Worm (Caenorhabditis elegans) whole organism, early embryonic: ENCODE results near the gene cogc-6.

Source experiments
- B0310.2 ChIP-seq: sonication (generic microtip); optimal IDR thresholded peaks from 2 replicates; lab custom pipeline; 2016; ENCODE audit warnings: mild to moderate bottlenecking, missing genetic modification characterization, missing compliant biosample characterization
- F13C5.2 ChIP-seq: sonication (generic microtip); optimal IDR thresholded peaks from 2 replicates; lab custom pipeline; 2017; ENCODE audit warnings: mild to moderate bottlenecking, missing genetic modification characterization, inconsistent platforms, missing compliant biosample characterization
- aly-1 ChIP-seq: sonication (generic microtip); optimal IDR thresholded peaks from 2 replicates; lab custom pipeline; 2016; ENCODE audit warnings: missing genetic modification characterization, missing compliant biosample characterization
- ama-1 ChIP-seq: fragments of 150-350 bp; optimal IDR thresholded peaks from 2 replicates; lab custom pipeline; 2014
- ceh-13 ChIP-seq: fragments of 200-800 bp; sonication (Bioruptor generic); optimal IDR thresholded peaks from 2 replicates; lab custom pipeline; 2018; ENCODE audit warnings: mild to moderate bottlenecking, missing genetic modification characterization, missing compliant biosample characterization
- ceh-36 ChIP-seq: sonication (generic microtip); optimal IDR thresholded peaks from 2 replicates; lab custom pipeline; 2016; ENCODE audit warnings: missing genetic modification characterization, inconsistent platforms, missing compliant biosample characterization
- ets-7 ChIP-seq: sonication (generic microtip); optimal IDR thresholded peaks from 2 replicates; lab custom pipeline; 2016; ENCODE audit warnings: missing genotype, missing genetic modification characterization, missing compliant biosample characterization
- flt-1 ChIP-seq: fragments of 200-800 bp; sonication (Bioruptor generic); IDR thresholded peaks from 2 replicates; pipeline ENCODE4 v1.3.6; 2022; ENCODE audit warnings: missing genetic modification characterization, missing compliant biosample characterization
- hmbx-1 ChIP-seq: sonication (generic microtip); optimal IDR thresholded peaks from 2 replicates; lab custom pipeline; 2016; ENCODE audit warnings: mild to moderate bottlenecking, missing genetic modification characterization, missing compliant biosample characterization
- hmg-4 ChIP-seq: fragments of 200-800 bp; sonication (Bioruptor generic); optimal IDR thresholded peaks from 2 replicates; lab custom pipeline; 2018; ENCODE audit warnings: mild to moderate bottlenecking, missing genetic modification characterization, missing compliant biosample characterization
- hnd-1 ChIP-seq: sonication (generic microtip); optimal IDR thresholded peaks from 2 replicates; lab custom pipeline; 2016; ENCODE audit warnings: missing genetic modification characterization, missing compliant biosample characterization
- pes-1 ChIP-seq: fragments of 200-800 bp; sonication (Bioruptor generic); IDR thresholded peaks from 2 replicates; pipeline ENCODE4 v1.3.6; 2022; ENCODE audit warnings: missing genetic modification reagents, missing genetic modification characterization, missing compliant biosample characterization
- scrt-1 ChIP-seq: fragments of 200-800 bp; sonication (Bioruptor generic); IDR thresholded peaks from 2 replicates; pipeline ENCODE4 v1.3.6; 2022; ENCODE audit warnings: missing genetic modification characterization, missing compliant biosample characterization
- sea-1 ChIP-seq: fragments of 200-800 bp; sonication (Bioruptor generic); conservative IDR thresholded peaks from 2 replicates; pipeline ENCODE4 v1.3.6; 2022; ENCODE audit warnings: missing genetic modification characterization, missing compliant biosample characterization
- tbx-11 ChIP-seq: fragments of 200-800 bp; sonication (Bioruptor generic); IDR thresholded peaks from 2 replicates; pipeline ENCODE4 v1.3.6; 2022; ENCODE audit warnings: missing genetic modification characterization, missing compliant biosample characterization
- tbx-37 ChIP-seq: fragments of 200-800 bp; sonication (Bioruptor generic); conservative IDR thresholded peaks from 2 replicates; pipeline ENCODE4 v1.3.6; 2022; ENCODE audit warnings: missing genetic modification reagents, missing genetic modification characterization, missing compliant biosample characterization
- tra-4 ChIP-seq: sonication (generic microtip); optimal IDR thresholded peaks from 2 replicates; lab custom pipeline; 2017; ENCODE audit warnings: missing genetic modification characterization, missing compliant biosample characterization

Gene cogc-6

DNA sequence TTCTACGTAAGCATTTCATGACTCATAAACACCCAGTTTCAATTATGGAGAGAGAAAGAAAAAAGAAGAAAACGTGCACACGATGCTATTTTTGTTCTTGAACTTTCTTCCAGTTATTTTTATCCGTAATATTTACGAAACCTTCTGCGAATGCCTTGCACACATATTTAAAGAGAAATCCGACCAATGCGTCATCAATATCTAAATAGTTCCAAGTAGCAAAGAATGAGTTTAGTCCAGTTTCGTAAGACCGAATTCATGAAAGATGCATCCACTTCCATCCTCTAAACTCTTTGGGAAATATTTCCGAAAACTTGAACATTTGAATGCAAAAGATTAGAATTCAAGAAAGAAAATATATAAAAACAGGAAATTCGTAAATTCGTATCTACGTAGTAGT, 52.0 kb downstream of the cogc-6 start:
- TF ChIP-seq ceh-36 (tag; lab: Kevin White, UChicago): no peak
- no peak for TF ChIP-seq sea-1 (GFP tag; lab: Robert Waterston, UW)
- no peak for TF ChIP-seq F13C5.2 (tag; lab: Kevin White, UChicago)
- TF ChIP-seq aly-1 (tag; lab: Kevin White, UChicago): no peak
- no peak for TF ChIP-seq tbx-37 (GFP tag; lab: Robert Waterston, UW)
- no peak for TF ChIP-seq ama-1 (lab: Kevin White, UChicago)
- TF ChIP-seq tbx-11 (GFP tag; lab: Robert Waterston, UW): no peak
- no peak for TF ChIP-seq ceh-13 (GFP tag; lab: Kevin White, UChicago)
- no peak for TF ChIP-seq flt-1 (GFP tag; lab: Robert Waterston, UW)
- no peak for TF ChIP-seq hnd-1
- TF ChIP-seq ets-7 (tag; lab: Kevin White, UChicago): no peak
- TF ChIP-seq B0310.2: no peak
- TF ChIP-seq hmbx-1 (tag; lab: Kevin White, UChicago): no peak
- no peak for TF ChIP-seq pes-1 (GFP tag; lab: Robert Waterston, UW)
- no peak for TF ChIP-seq scrt-1
- no peak for TF ChIP-seq tra-4
- no peak for TF ChIP-seq hmg-4 (GFP tag; lab: Kevin White, UChicago)
